Fruit fly (Drosophila melanogaster): ENCODE data around the gene CG43740.
A peak's percentile ranks its signal among the peaks of the same experiment; 100 is the strongest.

Gene CG43740

DNA sequence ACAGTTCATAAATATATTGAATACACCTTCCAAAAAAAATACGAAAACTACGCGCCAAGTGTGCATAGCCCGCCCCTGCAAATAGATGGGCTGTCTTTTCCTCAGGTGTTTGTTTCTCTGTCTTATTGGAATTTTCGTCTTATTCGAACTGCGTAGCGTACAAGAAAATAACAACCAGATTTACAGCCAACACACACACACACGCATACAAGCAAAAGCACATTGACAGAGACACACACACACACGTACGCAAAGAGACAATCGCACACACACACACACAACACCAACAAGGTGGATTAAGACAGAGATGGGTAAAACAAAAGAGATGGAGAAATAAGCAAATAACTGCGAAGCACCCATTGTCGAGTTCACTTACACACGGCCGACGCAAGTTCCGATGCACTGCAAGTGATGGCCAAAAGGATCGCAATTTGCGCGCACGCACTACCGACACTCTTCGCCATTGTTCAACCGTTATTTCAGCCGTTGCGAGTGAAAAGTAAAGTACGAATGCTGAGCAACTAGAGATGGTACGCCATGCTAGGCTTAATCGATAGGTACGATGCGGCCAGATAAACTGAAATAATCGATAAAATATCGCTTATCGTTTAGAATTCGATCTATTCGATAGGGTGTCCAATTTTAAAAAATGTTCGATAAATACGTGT lies 32.4 kb downstream of the CG43740 start (continued):
- TF ChIP-seq sob (GFP tag; IDR thresholded peaks at IDR 0.05) = no peak; the same call in 1 of the 2 replicates
- no peak for TF ChIP-seq repo (GFP tag; optimal IDR thresholded peaks at IDR 0.05)
- TF ChIP-seq gcm2 (GFP tag; optimal IDR thresholded peaks at IDR 0.05) = no peak
- no peak for TF ChIP-seq gt (GFP tag; IDR thresholded peaks at IDR 0.05)
- TF ChIP-seq zfh1 (GFP tag; IDR thresholded peaks at IDR 0.05) = 0 out of 3 replicates have a peak, but pooled peaks have one; percentile 37
- no peak for TF ChIP-seq maf-S (GFP tag; optimal IDR thresholded peaks at IDR 0.05)
- no peak for TF ChIP-seq h (optimal IDR thresholded peaks at IDR 0.05)
- no peak for TF ChIP-seq CG10654 (GFP tag; optimal IDR thresholded peaks at IDR 0.05)
- TF ChIP-seq grau (tag; optimal IDR thresholded peaks at IDR 0.05) = peak; percentile 3
- TF ChIP-seq CG18619 (GFP tag; optimal IDR thresholded peaks at IDR 0.05) = no peak
- TF ChIP-seq CG31388 (GFP tag; optimal IDR thresholded peaks at IDR 0.05) = no peak
- peak; percentile 87 for TF ChIP-seq MESR4 (GFP tag; optimal IDR thresholded peaks at IDR 0.05)
- TF ChIP-seq lov (optimal IDR thresholded peaks at IDR 0.05) = no peak
- TF ChIP-seq lov (GFP tag; IDR thresholded peaks at IDR 0.05) = no peak
- no peak for TF ChIP-seq crol (GFP tag; IDR thresholded peaks at IDR 0.05)
- peak; percentile 83 for TF ChIP-seq inv (GFP tag; IDR thresholded peaks at IDR 0.05; ENCODE audit: partially characterized antibody)
- no peak for TF ChIP-seq CG10462 (GFP tag; optimal IDR thresholded peaks at IDR 0.05)
- no peak for TF ChIP-seq CG13424 (tag; optimal IDR thresholded peaks at IDR 0.05)
- no peak for TF ChIP-seq CG2120 (GFP tag; optimal IDR thresholded peaks at IDR 0.05)
- no peak for TF ChIP-seq p53 (GFP tag; optimal IDR thresholded peaks at IDR 0.05)
- no peak for TF ChIP-seq ci (GFP tag; IDR thresholded peaks at IDR 0.05)
- TF ChIP-seq insv (GFP tag; optimal IDR thresholded peaks at IDR 0.05) = peak; percentile 84 to 98
- TF ChIP-seq CG6254 (GFP tag; optimal IDR thresholded peaks at IDR 0.05) = no peak
- TF ChIP-seq CG13287 (GFP tag; IDR thresholded peaks at IDR 0.05; ENCODE audit: partially characterized antibody) = peak; percentile 91
- TF ChIP-seq CG13894 (tag; optimal IDR thresholded peaks at IDR 0.05) = peak; percentile 31
- TF ChIP-seq Elba2 (GFP tag; optimal IDR thresholded peaks at IDR 0.05) = peak; percentile 17
- peak; percentile 97 for TF ChIP-seq HLH4C (GFP tag; IDR thresholded peaks at IDR 0.05; ENCODE audit: partially characterized antibody)
- TF ChIP-seq dmrt99B (tag; optimal IDR thresholded peaks at IDR 0.05) = no peak
- peak; percentile 34 for TF ChIP-seq gem (tag; optimal IDR thresholded peaks at IDR 0.05)
- peak; percentile 49 for TF ChIP-seq sug (tag; optimal IDR thresholded peaks at IDR 0.05)
- TF ChIP-seq CG12942 (GFP tag; optimal IDR thresholded peaks at IDR 0.05) = no peak
- TF ChIP-seq jing (GFP tag; optimal IDR thresholded peaks at IDR 0.05) = no peak
- peak; percentile 5 for TF ChIP-seq CG6813 (GFP tag; optimal IDR thresholded peaks at IDR 0.05)
- TF ChIP-seq Tbp (GFP tag; optimal IDR thresholded peaks at IDR 0.05) = no peak
- TF ChIP-seq dan (GFP tag; IDR thresholded peaks at IDR 0.05) = no peak
- no peak for TF ChIP-seq tx (GFP tag; optimal IDR thresholded peaks at IDR 0.05)
- TF ChIP-seq CG12744 (GFP tag; optimal IDR thresholded peaks at IDR 0.05) = no peak
- TF ChIP-seq eve (GFP tag; optimal IDR thresholded peaks at IDR 0.05) = no peak
- TF ChIP-seq NFAT (GFP tag; IDR thresholded peaks at IDR 0.05) = no peak
- TF ChIP-seq Camta (GFP tag; optimal IDR thresholded peaks at IDR 0.05) = peak; percentile 26
- no peak for TF ChIP-seq CG33557 (GFP tag; optimal IDR thresholded peaks at IDR 0.05)
- no peak for TF ChIP-seq onecut (GFP tag; IDR thresholded peaks at IDR 0.05)
- TF ChIP-seq fd102C (GFP tag; optimal IDR thresholded peaks at IDR 0.05) = no peak
- TF ChIP-seq CG33213 (GFP tag; optimal IDR thresholded peaks at IDR 0.05) = peak; percentile 28
- TF ChIP-seq odd (GFP tag; optimal IDR thresholded peaks at IDR 0.05) = no peak
- no peak for TF ChIP-seq cato (GFP tag; optimal IDR thresholded peaks at IDR 0.05; ENCODE audit: borderline replicate concordance)
- TF ChIP-seq Taf1 (GFP tag; IDR thresholded peaks at IDR 0.05) = no peak
- no peak for TF ChIP-seq dysf (GFP tag; IDR thresholded peaks at IDR 0.05)
- TF ChIP-seq CG30431 (GFP tag; optimal IDR thresholded peaks at IDR 0.05) = no peak
- TF ChIP-seq CG12236 (GFP tag; optimal IDR thresholded peaks at IDR 0.05) = no peak
- peak; percentile 86 for TF ChIP-seq BEAF-32 (GFP tag; optimal IDR thresholded peaks at IDR 0.05)

Measured in whole organism, embryonic.